Worm (Caenorhabditis elegans) whole organism, L1 larva: ENCODE measurements around the gene puf-8.

Experiments used
- ama-1 ChIP-seq: fragments of 150-350 bp; optimal IDR thresholded peaks from 2 replicates; lab custom pipeline; 2014
- nhr-84 ChIP-seq: sonication (generic microtip); optimal IDR thresholded peaks from 2 replicates; lab custom pipeline; 2017; ENCODE audit warnings: missing biosample characterization, missing genetic modification characterization
- skn-1 ChIP-seq: fragments of 150-350 bp; optimal IDR thresholded peaks from 2 replicates; lab custom pipeline; 2014; ENCODE audit warnings: missing biosample characterization, missing genetic modification characterization
- snpc-4 ChIP-seq: fragments of 150-350 bp; optimal IDR thresholded peaks from 2 replicates; lab custom pipeline; 2014; ENCODE audit warnings: missing biosample characterization, missing genetic modification characterization
- tbx-2 ChIP-seq: sonication (generic microtip); optimal IDR thresholded peaks from 2 replicates; lab custom pipeline; 2016; ENCODE audit warnings: missing genetic modification characterization, missing compliant biosample characterization
- ztf-11 ChIP-seq, 2 experiments: sonication (generic microtip); optimal IDR thresholded peaks; 2 replicates each; lab custom pipeline; 2016 to 2017; ENCODE audit warnings: missing genetic modification characterization in 2 of 2, missing biosample characterization in 1 of 2, missing compliant biosample characterization in 1 of 2

- TF ChIP-seq skn-1, result no peak
- no peak for TF ChIP-seq tbx-2
- no peak for TF ChIP-seq nhr-84 (tag; lab: Kevin White, UChicago)
- no peak for TF ChIP-seq snpc-4 (tag; lab: Kevin White, UChicago)
- TF ChIP-seq ztf-11 (tag; optimal IDR thresholded peaks at IDR 0.05; lab: Kevin White, UChicago), result no peak
- no peak for TF ChIP-seq ama-1 (lab: Kevin White, UChicago)
These were observed 28.2 kb upstream of the puf-8 start for ce11 chrII:7326199-7326598.
